Fruit fly (Drosophila melanogaster) whole organism, embryonic: ENCODE measurements around the gene mRpL3.

Experiments
- CG10462 ChIP-seq: fragments of 200-800 bp; sonication (Bioruptor generic); optimal IDR thresholded peaks from 2 replicates; lab custom pipeline; 2016; ENCODE audit warnings: missing biosample characterization, missing genetic modification characterization
- CG10979 ChIP-seq: fragments of 200-800 bp; sonication (Bioruptor generic); optimal IDR thresholded peaks from 2 replicates; lab custom pipeline; 2018; ENCODE audit warnings: missing biosample characterization, mild to moderate bottlenecking, missing genetic modification characterization, moderate library complexity
- CG11456 ChIP-seq: fragments of 200-800 bp; sonication (Bioruptor generic); IDR thresholded peaks from 3 replicates; pipeline ENCODE4 v1.3.6; 2022; ENCODE audit warnings: missing biosample characterization, missing genetic modification characterization
- CG13424 ChIP-seq: fragments of 200-800 bp; sonication (Bioruptor generic); optimal IDR thresholded peaks from 2 replicates; lab custom pipeline; 2019; ENCODE audit warnings: missing biosample characterization, mild to moderate bottlenecking, missing genetic modification characterization, moderate library complexity
- CG1529 ChIP-seq: fragments of 200-800 bp; sonication (Bioruptor generic); optimal IDR thresholded peaks from 3 replicates; lab custom pipeline; 2018; ENCODE audit warnings: missing biosample characterization, missing genetic modification characterization
- CG1603 ChIP-seq: fragments of 200-800 bp; sonication (Bioruptor generic); optimal IDR thresholded peaks from 2 replicates; lab custom pipeline; 2019; ENCODE audit warnings: missing biosample characterization, mild to moderate bottlenecking, missing genetic modification characterization, moderate library complexity
- CG18262 ChIP-seq: fragments of 200-800 bp; optimal IDR thresholded peaks from 3 replicates; lab custom pipeline; 2019; ENCODE audit warnings: missing biosample characterization, mild to moderate bottlenecking, missing genetic modification characterization, moderate library complexity
- CG18764 ChIP-seq: fragments of 200-800 bp; sonication (Bioruptor generic); optimal IDR thresholded peaks from 3 replicates; lab custom pipeline; 2016; ENCODE audit warnings: missing biosample characterization, missing genetic modification characterization
- CG2678 ChIP-seq: fragments of 200-800 bp; sonication (Bioruptor generic); optimal IDR thresholded peaks from 3 replicates; lab custom pipeline; 2019; ENCODE audit warnings: missing biosample characterization, mild to moderate bottlenecking, missing genetic modification characterization, moderate library complexity
- CG33213 ChIP-seq: fragments of 200-800 bp; sonication (Bioruptor generic); optimal IDR thresholded peaks from 3 replicates; lab custom pipeline; 2016; ENCODE audit warnings: missing biosample characterization, missing genetic modification characterization
- CG34224 ChIP-seq: fragments of 200-800 bp; sonication (Bioruptor generic); IDR thresholded peaks from 3 replicates; pipeline ENCODE4 v1.3.6; 2022; ENCODE audit warnings: missing biosample characterization, missing genetic modification characterization; ENCODE audit not compliant: partially characterized antibody
- CG43689 ChIP-seq: fragments of 200-800 bp; sonication (Bioruptor generic); IDR thresholded peaks from 2 replicates; pipeline ENCODE4 v1.3.6; 2022; ENCODE audit warnings: missing biosample characterization, missing genetic modification characterization
- CG4617 ChIP-seq: fragments of 200-800 bp; sonication (Bioruptor generic); optimal IDR thresholded peaks from 3 replicates; lab custom pipeline; 2016; ENCODE audit warnings: missing biosample characterization, missing genetic modification characterization, borderline replicate concordance
- CG4854 ChIP-seq: fragments of 200-800 bp; sonication (Bioruptor generic); optimal IDR thresholded peaks from 2 replicates; lab custom pipeline; 2016; ENCODE audit warnings: missing biosample characterization, missing genetic modification characterization, inconsistent platforms
- CG6175 ChIP-seq: fragments of 200-800 bp; sonication (Bioruptor generic); IDR thresholded peaks from 3 replicates; pipeline ENCODE4 v1.3.6; 2022; ENCODE audit warnings: missing biosample characterization, missing genetic modification characterization
- CG6254 ChIP-seq: fragments of 200-800 bp; sonication (Bioruptor generic); optimal IDR thresholded peaks from 3 replicates; lab custom pipeline; 2017; ENCODE audit warnings: mild to moderate bottlenecking, missing biosample characterization, missing genetic modification reagents, missing genetic modification characterization
- CG8924 ChIP-seq: fragments of 200-800 bp; optimal IDR thresholded peaks from 3 replicates; lab custom pipeline; 2019; ENCODE audit warnings: missing biosample characterization, mild to moderate bottlenecking, missing genetic modification characterization, moderate library complexity
- CG9876 ChIP-seq: fragments of 200-800 bp; sonication (Bioruptor generic); optimal IDR thresholded peaks from 2 replicates; lab custom pipeline; 2016; ENCODE audit warnings: missing biosample characterization, missing genetic modification characterization
- Eip74EF ChIP-seq, 2 experiments: fragments of 200-800 bp in 1 of 2; fragments of >200 bp in 1 of 2; sonication (Bioruptor generic) in 1 of 2; optimal IDR thresholded peaks; 2 replicates each; lab custom pipeline; 2017 to 2019; ENCODE audit warnings: missing biosample characterization in 2 of 2, missing genetic modification characterization in 2 of 2, mild to moderate bottlenecking in 1 of 2, moderate library complexity in 1 of 2
- Gsc ChIP-seq: fragments of 200-800 bp; sonication (Bioruptor generic); IDR thresholded peaks from 2 replicates; pipeline ENCODE4 v1.3.6; 2022; ENCODE audit warnings: missing biosample characterization, missing genetic modification characterization
- HLH3B ChIP-seq: fragments of 200-800 bp; sonication (Bioruptor generic); IDR thresholded peaks from 2 replicates; pipeline ENCODE4 v1.3.6; 2022; ENCODE audit warnings: missing biosample characterization, missing genetic modification characterization
- Lhr ChIP-seq: fragments of 200-800 bp; sonication (Bioruptor generic); optimal IDR thresholded peaks from 3 replicates; lab custom pipeline; 2017; ENCODE audit warnings: mild to moderate bottlenecking, missing biosample characterization, missing genetic modification reagents, missing genetic modification characterization
- MTF-1 ChIP-seq: fragments of 200-800 bp; sonication (Bioruptor generic); optimal IDR thresholded peaks from 2 replicates; lab custom pipeline; 2018; ENCODE audit warnings: missing biosample characterization, mild to moderate bottlenecking, missing genetic modification characterization, borderline replicate concordance
- Nf-YA ChIP-seq: fragments of 200-800 bp; sonication (Bioruptor generic); IDR thresholded peaks from 2 replicates; pipeline ENCODE4 v1.3.6; 2022; ENCODE audit warnings: missing biosample characterization, missing genetic modification characterization
- PHDP ChIP-seq: fragments of 200-800 bp; sonication (Bioruptor generic); optimal IDR thresholded peaks from 3 replicates; lab custom pipeline; 2018; ENCODE audit warnings: missing biosample characterization, mild to moderate bottlenecking, missing genetic modification characterization, moderate library complexity
- Scr ChIP-seq: fragments of 200-800 bp; sonication (Bioruptor generic); IDR thresholded peaks from 2 replicates; pipeline ENCODE4 v1.3.6; 2022; ENCODE audit warnings: missing biosample characterization, missing genetic modification characterization; ENCODE audit not compliant: partially characterized antibody
- Side ChIP-seq: fragments of 200-800 bp; sonication (Bioruptor generic); optimal IDR thresholded peaks from 2 replicates; lab custom pipeline; 2016; ENCODE audit warnings: missing biosample characterization, missing genetic modification characterization
- Sox100B ChIP-seq: fragments of 200-800 bp; sonication (Bioruptor generic); optimal IDR thresholded peaks from 3 replicates; lab custom pipeline; 2018; ENCODE audit warnings: missing biosample characterization, mild to moderate bottlenecking, missing genetic modification characterization
- ara ChIP-seq: fragments of 200-800 bp; sonication (Bioruptor generic); IDR thresholded peaks from 2 replicates; pipeline ENCODE4 v1.3.6; 2022; ENCODE audit warnings: missing biosample characterization, missing genetic modification characterization
- bab2 ChIP-seq: fragments of 200-800 bp; sonication (Bioruptor generic); optimal IDR thresholded peaks from 2 replicates; lab custom pipeline; 2016; ENCODE audit warnings: missing biosample characterization, missing genetic modification characterization
- bsh ChIP-seq, 2 experiments: fragments of 200-800 bp; sonication (Bioruptor generic); optimal IDR thresholded peaks; 2 replicates each; lab custom pipeline; 2017 to 2018; ENCODE audit warnings: mild to moderate bottlenecking in 2 of 2, missing biosample characterization in 2 of 2, missing genetic modification characterization in 2 of 2, moderate library complexity in 1 of 2
- cg ChIP-seq: fragments of 200-800 bp; sonication (Bioruptor generic); optimal IDR thresholded peaks from 3 replicates; lab custom pipeline; 2019; ENCODE audit warnings: missing biosample characterization, mild to moderate bottlenecking, missing genetic modification characterization, moderate library complexity
- corto ChIP-seq: fragments of 200-800 bp; sonication (Bioruptor generic); optimal IDR thresholded peaks from 2 replicates; lab custom pipeline; 2016; ENCODE audit warnings: missing biosample characterization, mild to moderate bottlenecking, missing genetic modification characterization, moderate library complexity
- ewg ChIP-seq: fragments of 200-800 bp; sonication (Bioruptor generic); optimal IDR thresholded peaks from 3 replicates; lab custom pipeline; 2017; ENCODE audit warnings: mild to moderate bottlenecking, missing biosample characterization, missing genetic modification reagents, missing genetic modification characterization
- fu2 ChIP-seq: fragments of 200-800 bp; sonication (Bioruptor generic); optimal IDR thresholded peaks from 2 replicates; lab custom pipeline; 2016; ENCODE audit warnings: missing biosample characterization, missing genetic modification characterization
- insv ChIP-seq, 2 experiments: fragments of 200-800 bp; sonication (Bioruptor generic); optimal IDR thresholded peaks; 3 replicates each; lab custom pipeline; 2016 to 2018; ENCODE audit warnings: missing biosample characterization in 2 of 2, missing genetic modification characterization in 2 of 2
- kay ChIP-seq: fragments of 200-800 bp; sonication (Bioruptor generic); optimal IDR thresholded peaks from 2 replicates; lab custom pipeline; 2016; ENCODE audit warnings: missing biosample characterization, missing genetic modification characterization
- mirr ChIP-seq: fragments of 200-800 bp; sonication (Bioruptor generic); optimal IDR thresholded peaks from 3 replicates; lab custom pipeline; 2018; ENCODE audit warnings: missing biosample characterization, mild to moderate bottlenecking, missing genetic modification characterization
- org-1 ChIP-seq: fragments of 200-800 bp; sonication (Bioruptor generic); optimal IDR thresholded peaks from 2 replicates; lab custom pipeline; 2017; ENCODE audit warnings: missing biosample characterization, missing genetic modification characterization
- pros ChIP-seq: fragments of 200-800 bp; sonication (Bioruptor generic); optimal IDR thresholded peaks from 3 replicates; lab custom pipeline; 2019; ENCODE audit warnings: missing biosample characterization, mild to moderate bottlenecking, missing genetic modification characterization, moderate library complexity
- sens ChIP-seq: fragments of 200-800 bp; sonication (Bioruptor generic); peaks from one replicate; lab custom pipeline; 2016; ENCODE audit warnings: missing biosample characterization, missing genetic modification characterization
- sisA ChIP-seq: fragments of 200-800 bp; sonication (Bioruptor generic); IDR thresholded peaks from 2 replicates; pipeline ENCODE4 v1.3.6; 2022; ENCODE audit warnings: missing biosample characterization, missing genetic modification characterization
- slp2 ChIP-seq: fragments of 200-800 bp; sonication (Bioruptor generic); optimal IDR thresholded peaks from 2 replicates; lab custom pipeline; 2016; ENCODE audit warnings: missing biosample characterization, missing genetic modification characterization
- so ChIP-seq: fragments of 200-800 bp; sonication (Bioruptor generic); IDR thresholded peaks from 3 replicates; pipeline ENCODE4 v1.3.6; 2022; ENCODE audit warnings: missing biosample characterization, missing genetic modification characterization
- ssp ChIP-seq: fragments of 200-800 bp; sonication (Bioruptor generic); IDR thresholded peaks from 2 replicates; pipeline ENCODE4 v1.3.6; 2022; ENCODE audit warnings: missing biosample characterization, missing genetic modification characterization
- stwl ChIP-seq: fragments of 200-800 bp; sonication (Bioruptor generic); optimal IDR thresholded peaks from 3 replicates; lab custom pipeline; 2018; ENCODE audit warnings: missing biosample characterization, mild to moderate bottlenecking, missing genetic modification characterization, moderate library complexity
- tgo ChIP-seq: fragments of 200-800 bp; sonication (Bioruptor generic); IDR thresholded peaks from 3 replicates; pipeline ENCODE4 v1.3.6; 2022; ENCODE audit warnings: missing biosample characterization, missing genetic modification characterization
- toy ChIP-seq: fragments of 200-800 bp; sonication (Bioruptor generic); IDR thresholded peaks from 2 replicates; pipeline ENCODE4 v1.3.6; 2022; ENCODE audit warnings: missing biosample characterization, missing genetic modification characterization
- wek ChIP-seq: fragments of 200-800 bp; sonication (Bioruptor generic); optimal IDR thresholded peaks from 3 replicates; lab custom pipeline; 2018; ENCODE audit warnings: missing biosample characterization, mild to moderate bottlenecking, missing genetic modification characterization, moderate library complexity
- zen2 ChIP-seq: fragments of 200-800 bp; sonication (Bioruptor generic); IDR thresholded peaks from 3 replicates; pipeline ENCODE4 v1.3.6; 2022; ENCODE audit warnings: missing biosample characterization, missing genetic modification characterization; ENCODE audit not compliant: partially characterized antibody

The mRpL3 gene

dm6 chrX:15733995-15734394 lies 27.1 kb upstream of the mRpL3 start, which contains the start of the genes CG12379 and MagR (continued):
- TF ChIP-seq CG2678 = no peak
- peak in 1 of 2 experiments; percentile 48 for TF ChIP-seq insv (GFP tag; optimal IDR thresholded peaks at IDR 0.05; lab: Kevin White, UChicago)
- peak in 1 of 2 experiments; percentile 7 for TF ChIP-seq bsh (GFP tag; optimal IDR thresholded peaks at IDR 0.05; lab: Kevin White, UChicago)
- no peak for TF ChIP-seq so (GFP tag; lab: Robert Waterston, UW)
- TF ChIP-seq fu2 (GFP tag; lab: Kevin White, UChicago) = peak; percentile 27
- TF ChIP-seq ssp (GFP tag; lab: Robert Waterston, UW) = 0 out of 2 replicates have a peak, but pooled peaks have one; percentile 46
- no peak for TF ChIP-seq MTF-1
- peak; percentile 30 for TF ChIP-seq PHDP (tag; lab: Kevin White, UChicago)
- peak; percentile 27 for TF ChIP-seq CG33213 (GFP tag; lab: Kevin White, UChicago)
- no peak for TF ChIP-seq Nf-YA
- TF ChIP-seq Gsc (GFP tag; lab: Robert Waterston, UW) = no peak
- TF ChIP-seq ara (GFP tag; lab: Robert Waterston, UW) = 0 out of 2 replicates have a peak, but pooled peaks have one; percentile 38
- no peak for TF ChIP-seq CG43689 (GFP tag; lab: Robert Waterston, UW)
- peak; percentile 71 for TF ChIP-seq CG34224 (GFP tag; lab: Robert Waterston, UW)
- no peak for TF ChIP-seq CG1529 (GFP tag; lab: Kevin White, UChicago)
- peak; percentile 42; the same call in 1 of the 3 replicates for TF ChIP-seq tgo
- no peak for TF ChIP-seq CG10462 (GFP tag; lab: Kevin White, UChicago)
- TF ChIP-seq stwl (tag; lab: Kevin White, UChicago) = no peak
- TF ChIP-seq sens (GFP tag; lab: Kevin White, UChicago) = peak; percentile 93
- no peak for TF ChIP-seq CG4854
- TF ChIP-seq CG10979 = peak; percentile 30
- TF ChIP-seq pros (GFP tag; lab: Kevin White, UChicago) = no peak
- no peak for TF ChIP-seq wek (GFP tag; lab: Kevin White, UChicago)
- TF ChIP-seq Sox100B (GFP tag; lab: Kevin White, UChicago) = no peak
- peak; percentile 43 for TF ChIP-seq CG18262 (tag; lab: Kevin White, UChicago)
- TF ChIP-seq CG11456 (GFP tag; lab: Robert Waterston, UW) = no peak
- TF ChIP-seq CG4617 (GFP tag; lab: Kevin White, UChicago) = peak; percentile 42
- TF ChIP-seq zen2 (GFP tag; lab: Robert Waterston, UW) = peak; percentile 37; the same call in 1 of the 3 replicates
- TF ChIP-seq kay (GFP tag; lab: Kevin White, UChicago) = no peak
- peak; percentile 47 for TF ChIP-seq CG9876 (GFP tag; lab: Kevin White, UChicago)
- peak; percentile 58 for TF ChIP-seq sisA (GFP tag; lab: Robert Waterston, UW)
- no peak for TF ChIP-seq corto (GFP tag; lab: Kevin White, UChicago)
- no peak for TF ChIP-seq CG18764 (GFP tag; lab: Kevin White, UChicago)
- TF ChIP-seq toy (GFP tag; lab: Robert Waterston, UW) = no peak
- no peak for TF ChIP-seq Eip74EF (GFP tag; optimal IDR thresholded peaks at IDR 0.05; lab: Kevin White, UChicago)
- TF ChIP-seq Side = peak; percentile 62
- TF ChIP-seq ewg (GFP tag; lab: Kevin White, UChicago) = no peak
- peak; percentile 24 for TF ChIP-seq mirr (GFP tag; lab: Kevin White, UChicago)
- TF ChIP-seq CG13424 (tag; lab: Kevin White, UChicago) = peak; percentile 71
- peak; percentile 83 for TF ChIP-seq Scr (GFP tag; lab: Robert Waterston, UW)
- TF ChIP-seq CG1603 (tag; lab: Kevin White, UChicago) = peak; percentile 57
- no peak for TF ChIP-seq CG6175 (GFP tag; lab: Robert Waterston, UW)
- peak; percentile 42 for TF ChIP-seq slp2
- peak; percentile 59 for TF ChIP-seq bab2 (GFP tag; lab: Kevin White, UChicago)
- no peak for TF ChIP-seq Lhr (GFP tag; lab: Kevin White, UChicago)
- no peak for TF ChIP-seq CG6254 (GFP tag; lab: Kevin White, UChicago)
- TF ChIP-seq org-1 (GFP tag; lab: Kevin White, UChicago) = no peak
- TF ChIP-seq CG8924 (tag; lab: Kevin White, UChicago) = peak; percentile 48
- TF ChIP-seq cg = no peak
- no peak for TF ChIP-seq HLH3B
